In genomic region chr2L:4810044-4810609, dm6 we compare ENCODE assay signal across 1 fruit fly cellular context.
A peak's percentile ranks its signal among the peaks of the same experiment; 100 is the strongest.
TF ChIP-seq lines count a peak whose summit lies in the region.

No protein-coding gene starts in this region.

TF ChIP-seq in whole organism, embryonic, 481 proteins besides CTCF, POLR2A, EP300 and RAD21 (continued from another document and continues in another):
- peak; percentile 32 for TF ChIP-seq run (tag; optimal IDR thresholded peaks at IDR 0.05; lab: Kevin White, UChicago)
- TF ChIP-seq sqz (GFP tag; optimal IDR thresholded peaks at IDR 0.05; lab: Kevin White, UChicago), result peak; percentile 95
- TF ChIP-seq Hr39 (optimal IDR thresholded peaks at IDR 0.05; lab: Kevin White, UChicago), result no peak
- TF ChIP-seq Ets65A (GFP tag; lab: Kevin White, UChicago), result peak; percentile 36
- TF ChIP-seq CG7271 (tag; optimal IDR thresholded peaks at IDR 0.05; lab: Kevin White, UChicago), result no peak
- peak; percentile 65 for TF ChIP-seq Jarid2 (GFP tag; optimal IDR thresholded peaks at IDR 0.05; lab: Kevin White, UChicago)
- TF ChIP-seq CG2712 (tag; optimal IDR thresholded peaks at IDR 0.05; lab: Kevin White, UChicago), result peak; percentile 52
- TF ChIP-seq CG7987 (GFP tag; optimal IDR thresholded peaks at IDR 0.05; lab: Kevin White, UChicago), result peak; percentile 55
- no peak for TF ChIP-seq CG18476 (GFP tag; optimal IDR thresholded peaks at IDR 0.05; lab: Kevin White, UChicago)
- TF ChIP-seq CG15269 (tag; optimal IDR thresholded peaks at IDR 0.05; lab: Kevin White, UChicago), result peak; percentile 58
- no peak for TF ChIP-seq CG8281 (tag; optimal IDR thresholded peaks at IDR 0.05; lab: Kevin White, UChicago)
- TF ChIP-seq CG30431 (GFP tag; optimal IDR thresholded peaks at IDR 0.05; lab: Kevin White, UChicago), result no peak
- TF ChIP-seq nerfin-2 (GFP tag; IDR thresholded peaks at IDR 0.05; lab: Robert Waterston, UW; ENCODE audit: partially characterized antibody), result no peak
- TF ChIP-seq Dp (GFP tag; optimal IDR thresholded peaks at IDR 0.05; lab: Kevin White, UChicago), result peak; percentile 48
- TF ChIP-seq CG10959 (GFP tag; IDR thresholded peaks at IDR 0.05; lab: Robert Waterston, UW), result no peak
- peak; percentile 51 for TF ChIP-seq CG6254 (GFP tag; optimal IDR thresholded peaks at IDR 0.05; lab: Kevin White, UChicago)
- peak; percentile 25 for TF ChIP-seq tap (tag; optimal IDR thresholded peaks at IDR 0.05; lab: Kevin White, UChicago)
- no peak for TF ChIP-seq CG13775 (GFP tag; optimal IDR thresholded peaks at IDR 0.05; lab: Kevin White, UChicago)
- TF ChIP-seq CG14014 (GFP tag; IDR thresholded peaks at IDR 0.05; lab: Robert Waterston, UW), result peak; percentile 50; the same call in 1 of the 2 replicates
- 0 out of 2 replicates have a peak, but pooled peaks have one; percentile 26 for TF ChIP-seq CG7372 (GFP tag; IDR thresholded peaks at IDR 0.05; lab: Robert Waterston, UW)
- no peak for TF ChIP-seq hth (optimal IDR thresholded peaks at IDR 0.05; lab: Kevin White, UChicago)
- TF ChIP-seq CG2199 (GFP tag; IDR thresholded peaks at IDR 0.05; lab: Robert Waterston, UW), result peak; percentile 83; the same call in 2 of the 3 replicates
- peak; percentile 64 for TF ChIP-seq CG17829 (tag; optimal IDR thresholded peaks at IDR 0.05; lab: Kevin White, UChicago)
- TF ChIP-seq H2.0 (GFP tag; IDR thresholded peaks at IDR 0.05; lab: Robert Waterston, UW), result peak; percentile 23; the same call in 1 of the 2 replicates
- no peak for TF ChIP-seq Dip3 (GFP tag; optimal IDR thresholded peaks at IDR 0.05; lab: Kevin White, UChicago)
- no peak for TF ChIP-seq CG11695 (GFP tag; IDR thresholded peaks at IDR 0.05; lab: Robert Waterston, UW)
- no peak for TF ChIP-seq hb (GFP tag; IDR thresholded peaks at IDR 0.05; lab: Robert Waterston, UW; ENCODE audit: partially characterized antibody)
- peak; percentile 70 for TF ChIP-seq CHES-1-like (GFP tag; optimal IDR thresholded peaks at IDR 0.05; lab: Kevin White, UChicago)
- no peak; the same call in 1 of the 2 replicates for TF ChIP-seq onecut (GFP tag; IDR thresholded peaks at IDR 0.05; lab: Robert Waterston, UW)
- no peak for TF ChIP-seq CG6175 (GFP tag; IDR thresholded peaks at IDR 0.05; lab: Robert Waterston, UW)
- peak; percentile 74 for TF ChIP-seq CG42726 (GFP tag; IDR thresholded peaks at IDR 0.05; lab: Robert Waterston, UW; ENCODE audit: partially characterized antibody)
- no peak for TF ChIP-seq psq (GFP tag; optimal IDR thresholded peaks at IDR 0.05; lab: Kevin White, UChicago)
- no peak for TF ChIP-seq CG12104 (GFP tag; optimal IDR thresholded peaks at IDR 0.05; lab: Kevin White, UChicago)
- no peak for TF ChIP-seq CG11723 (GFP tag; optimal IDR thresholded peaks at IDR 0.05; lab: Kevin White, UChicago)
- no peak for TF ChIP-seq CG12071 (GFP tag; optimal IDR thresholded peaks at IDR 0.05; lab: Kevin White, UChicago)
- TF ChIP-seq Sox100B (GFP tag; optimal IDR thresholded peaks at IDR 0.05; lab: Kevin White, UChicago), result no peak
- TF ChIP-seq CG10267 (tag; optimal IDR thresholded peaks at IDR 0.05; lab: Kevin White, UChicago), result peak; percentile 24
- no peak for TF ChIP-seq CG17361 (GFP tag; IDR thresholded peaks at IDR 0.05; lab: Robert Waterston, UW)
- TF ChIP-seq Ssrp (tag; optimal IDR thresholded peaks at IDR 0.05; lab: Kevin White, UChicago), result peak; percentile 25
- no peak for TF ChIP-seq CG11560 (tag; IDR thresholded peaks at IDR 0.05; lab: Robert Waterston, UW)
- TF ChIP-seq ERR (GFP tag; optimal IDR thresholded peaks at IDR 0.05; lab: Kevin White, UChicago), result peak; percentile 16
- TF ChIP-seq gt (GFP tag; IDR thresholded peaks at IDR 0.05; lab: Robert Waterston, UW), result no peak
- peak; percentile 56 for TF ChIP-seq vfl (GFP tag; optimal IDR thresholded peaks at IDR 0.05; lab: Kevin White, UChicago)
- TF ChIP-seq esg (GFP tag; conservative IDR thresholded peaks at IDR 0.05; lab: Robert Waterston, UW), result no peak
- TF ChIP-seq CG13296 (GFP tag; optimal IDR thresholded peaks at IDR 0.05; lab: Kevin White, UChicago), result no peak
- TF ChIP-seq CG6689 (GFP tag; IDR thresholded peaks at IDR 0.05; lab: Robert Waterston, UW), result peak; percentile 14; the same call in 1 of the 2 replicates
- peak; percentile 1 for TF ChIP-seq jumu (GFP tag; optimal IDR thresholded peaks at IDR 0.05; lab: Kevin White, UChicago)
- peak; percentile 68 for TF ChIP-seq CoRest (tag; optimal IDR thresholded peaks at IDR 0.05; lab: Kevin White, UChicago)
- TF ChIP-seq CG15479 (GFP tag; optimal IDR thresholded peaks at IDR 0.05; lab: Kevin White, UChicago), result no peak
- TF ChIP-seq gcm2 (GFP tag; optimal IDR thresholded peaks at IDR 0.05; lab: Kevin White, UChicago), result no peak
- no peak for TF ChIP-seq toy (GFP tag; IDR thresholded peaks at IDR 0.05; lab: Robert Waterston, UW)
- peak; percentile 95 for TF ChIP-seq Kr (GFP tag; optimal IDR thresholded peaks at IDR 0.05; lab: Kevin White, UChicago)
- TF ChIP-seq CG12659 (GFP tag; optimal IDR thresholded peaks at IDR 0.05; lab: Kevin White, UChicago), result peak; percentile 71
- TF ChIP-seq salm (tag; optimal IDR thresholded peaks at IDR 0.05; lab: Kevin White, UChicago), result no peak
- no peak for TF ChIP-seq dati (GFP tag; IDR thresholded peaks at IDR 0.05; lab: Robert Waterston, UW)
- no peak for TF ChIP-seq ham (GFP tag; IDR thresholded peaks at IDR 0.05; lab: Robert Waterston, UW)
- peak; percentile 35 for TF ChIP-seq Fer3 (tag; optimal IDR thresholded peaks at IDR 0.05; lab: Kevin White, UChicago)
- TF ChIP-seq CG18011 (GFP tag; optimal IDR thresholded peaks at IDR 0.05; lab: Kevin White, UChicago), result no peak
- TF ChIP-seq slou (GFP tag; optimal IDR thresholded peaks at IDR 0.05; lab: Kevin White, UChicago), result no peak
- TF ChIP-seq Six4 (GFP tag; optimal IDR thresholded peaks at IDR 0.05; lab: Kevin White, UChicago), result no peak
- TF ChIP-seq Side (GFP tag; optimal IDR thresholded peaks at IDR 0.05; lab: Kevin White, UChicago), result peak; percentile 26
- TF ChIP-seq tio (GFP tag; optimal IDR thresholded peaks at IDR 0.05; lab: Kevin White, UChicago), result no peak
- no peak for TF ChIP-seq Abd-B (GFP tag; optimal IDR thresholded peaks at IDR 0.05; lab: Kevin White, UChicago)
- TF ChIP-seq CG9797 (GFP tag; optimal IDR thresholded peaks at IDR 0.05; lab: Kevin White, UChicago), result no peak
- peak; percentile 54 for TF ChIP-seq CG8290 (GFP tag; optimal IDR thresholded peaks at IDR 0.05; lab: Kevin White, UChicago)
- TF ChIP-seq CG8290 (tag; optimal IDR thresholded peaks at IDR 0.05; lab: Kevin White, UChicago), result peak; percentile 14 to 76
- peak; percentile 55 for TF ChIP-seq CG7556 (GFP tag; optimal IDR thresholded peaks at IDR 0.05; lab: Kevin White, UChicago)
- peak; percentile 13 for TF ChIP-seq CG1647 (GFP tag; optimal IDR thresholded peaks at IDR 0.05; lab: Kevin White, UChicago)
- no peak for TF ChIP-seq gsb (GFP tag; IDR thresholded peaks at IDR 0.05; lab: Robert Waterston, UW)
- no peak for TF ChIP-seq danr (GFP tag; IDR thresholded peaks at IDR 0.05; lab: Robert Waterston, UW)
- no peak for TF ChIP-seq CG2875 (GFP tag; optimal IDR thresholded peaks at IDR 0.05; lab: Kevin White, UChicago)
- TF ChIP-seq caup (GFP tag; optimal IDR thresholded peaks at IDR 0.05; lab: Kevin White, UChicago; ENCODE audit: severe bottlenecking), result peak; percentile 65
- no peak for TF ChIP-seq ken (GFP tag; IDR thresholded peaks at IDR 0.05; lab: Robert Waterston, UW)
- TF ChIP-seq br (optimal IDR thresholded peaks at IDR 0.05; lab: Kevin White, UChicago), result no peak
- no peak for TF ChIP-seq BtbVII (GFP tag; optimal IDR thresholded peaks at IDR 0.05; lab: Kevin White, UChicago)
- no peak; the same call in 2 of the 3 replicates for TF ChIP-seq otp (GFP tag; IDR thresholded peaks at IDR 0.05; lab: Robert Waterston, UW)
- TF ChIP-seq CG1832 (GFP tag; optimal IDR thresholded peaks at IDR 0.05; lab: Kevin White, UChicago), result peak; percentile 97
- TF ChIP-seq vnd (GFP tag; IDR thresholded peaks at IDR 0.05; lab: Robert Waterston, UW; ENCODE audit: partially characterized antibody), result no peak
- TF ChIP-seq CG30020 (tag; optimal IDR thresholded peaks at IDR 0.05; lab: Kevin White, UChicago), result no peak
- TF ChIP-seq Scr (GFP tag; IDR thresholded peaks at IDR 0.05; lab: Robert Waterston, UW; ENCODE audit: partially characterized antibody), result peak; percentile 51
- TF ChIP-seq Nf-YB (GFP tag; optimal IDR thresholded peaks at IDR 0.05; lab: Kevin White, UChicago), result peak; percentile 95
- TF ChIP-seq CG1529 (GFP tag; optimal IDR thresholded peaks at IDR 0.05; lab: Kevin White, UChicago), result no peak
- no peak for TF ChIP-seq Dip2 (GFP tag; IDR thresholded peaks at IDR 0.05; lab: Robert Waterston, UW)
- TF ChIP-seq C15 (GFP tag; IDR thresholded peaks at IDR 0.05; lab: Robert Waterston, UW), result no peak
- TF ChIP-seq HmgD (GFP tag; optimal IDR thresholded peaks at IDR 0.05; lab: Kevin White, UChicago), result peak; percentile 17
- TF ChIP-seq lilli (GFP tag; optimal IDR thresholded peaks at IDR 0.05; lab: Kevin White, UChicago), result peak; percentile 30
- peak; percentile 20 for TF ChIP-seq CG4707 (GFP tag; optimal IDR thresholded peaks at IDR 0.05; lab: Kevin White, UChicago)
- TF ChIP-seq chif (GFP tag; optimal IDR thresholded peaks at IDR 0.05; lab: Kevin White, UChicago), result no peak
- TF ChIP-seq Rx (GFP tag; IDR thresholded peaks at IDR 0.05; lab: Robert Waterston, UW), result no peak
- no peak for TF ChIP-seq CG9609 (GFP tag; optimal IDR thresholded peaks at IDR 0.05; lab: Kevin White, UChicago)
- no peak for TF ChIP-seq H15 (GFP tag; IDR thresholded peaks at IDR 0.05; lab: Robert Waterston, UW)
- peak; percentile 42 for TF ChIP-seq CG4424 (GFP tag; optimal IDR thresholded peaks at IDR 0.05; lab: Kevin White, UChicago)
- TF ChIP-seq Lpt (GFP tag; optimal IDR thresholded peaks at IDR 0.05; lab: Kevin White, UChicago), result no peak
- TF ChIP-seq Rfx (GFP tag; IDR thresholded peaks at IDR 0.05; lab: Robert Waterston, UW), result peak; percentile 73
- TF ChIP-seq rib (GFP tag; IDR thresholded peaks at IDR 0.05; lab: Robert Waterston, UW), result peak; percentile 66; the same call in 1 of the 2 replicates
- no peak for TF ChIP-seq CG5180 (GFP tag; optimal IDR thresholded peaks at IDR 0.05; lab: Kevin White, UChicago)
- no peak for TF ChIP-seq disco-r (GFP tag; optimal IDR thresholded peaks at IDR 0.05; lab: Kevin White, UChicago)
- no peak for TF ChIP-seq CG14050 (GFP tag; IDR thresholded peaks at IDR 0.05; lab: Robert Waterston, UW)
- peak; percentile 33 for TF ChIP-seq CG3847 (GFP tag; IDR thresholded peaks at IDR 0.05; lab: Robert Waterston, UW)
- TF ChIP-seq PHDP (tag; optimal IDR thresholded peaks at IDR 0.05; lab: Kevin White, UChicago), result peak; percentile 72
- no peak for TF ChIP-seq ap (GFP tag; IDR thresholded peaks at IDR 0.05; lab: Robert Waterston, UW)
- peak; percentile 24 for TF ChIP-seq gsb-n (tag; optimal IDR thresholded peaks at IDR 0.05; lab: Kevin White, UChicago)
- TF ChIP-seq Optix (GFP tag; IDR thresholded peaks at IDR 0.05; lab: Robert Waterston, UW), result no peak
- peak; percentile 85 for TF ChIP-seq chn (GFP tag; optimal IDR thresholded peaks at IDR 0.05; lab: Kevin White, UChicago)
- peak; percentile 98 for TF ChIP-seq CG34422 (GFP tag; IDR thresholded peaks at IDR 0.05; lab: Robert Waterston, UW)
- peak; percentile 71 for TF ChIP-seq CG32772 (GFP tag; IDR thresholded peaks at IDR 0.05; lab: Robert Waterston, UW)
- 0 out of 2 replicates have a peak, but pooled peaks have one; percentile 31 for TF ChIP-seq hbn (GFP tag; IDR thresholded peaks at IDR 0.05; lab: Robert Waterston, UW; ENCODE audit: partially characterized antibody)
- no peak for TF ChIP-seq tin (GFP tag; optimal IDR thresholded peaks at IDR 0.05; lab: Kevin White, UChicago)
- peak; percentile 67 for TF ChIP-seq CG7745 (tag; optimal IDR thresholded peaks at IDR 0.05; lab: Kevin White, UChicago)
- TF ChIP-seq B-H1 (GFP tag; IDR thresholded peaks at IDR 0.05; lab: Robert Waterston, UW), result no peak
- TF ChIP-seq Dad (GFP tag; optimal IDR thresholded peaks at IDR 0.05; lab: Kevin White, UChicago), result peak; percentile 37
- TF ChIP-seq bsh (GFP tag; optimal IDR thresholded peaks at IDR 0.05; lab: Kevin White, UChicago), result peak in 1 of 2 experiments; percentile 55
- no peak for TF ChIP-seq crc (GFP tag; optimal IDR thresholded peaks at IDR 0.05; lab: Kevin White, UChicago)
- no peak for TF ChIP-seq Neu2 (GFP tag; optimal IDR thresholded peaks at IDR 0.05; lab: Kevin White, UChicago; ENCODE audit: borderline replicate concordance)
- TF ChIP-seq Eip74EF (GFP tag; optimal IDR thresholded peaks at IDR 0.05; lab: Kevin White, UChicago), result no peak
- no peak for TF ChIP-seq cato (GFP tag; optimal IDR thresholded peaks at IDR 0.05; lab: Kevin White, UChicago; ENCODE audit: borderline replicate concordance)
- no peak for TF ChIP-seq Hr78 (GFP tag; optimal IDR thresholded peaks at IDR 0.05; lab: Kevin White, UChicago)
- peak; percentile 57 for TF ChIP-seq CG31441 (GFP tag; IDR thresholded peaks at IDR 0.05; lab: Robert Waterston, UW)
- TF ChIP-seq sug (tag; optimal IDR thresholded peaks at IDR 0.05; lab: Kevin White, UChicago), result peak; percentile 72
- peak; percentile 49; the same call in 1 of the 3 replicates for TF ChIP-seq dysf (GFP tag; IDR thresholded peaks at IDR 0.05; lab: Robert Waterston, UW)
- no peak for TF ChIP-seq CG1233 (GFP tag; optimal IDR thresholded peaks at IDR 0.05; lab: Kevin White, UChicago)
- TF ChIP-seq Doc2 (GFP tag; IDR thresholded peaks at IDR 0.05; lab: Robert Waterston, UW), result no peak
- no peak for TF ChIP-seq repo (GFP tag; optimal IDR thresholded peaks at IDR 0.05; lab: Kevin White, UChicago)
- 0 out of 2 replicates have a peak, but pooled peaks have one; percentile 53 for TF ChIP-seq sna (GFP tag; IDR thresholded peaks at IDR 0.05; lab: Robert Waterston, UW; ENCODE audit: partially characterized antibody)
- no peak for TF ChIP-seq dimm (GFP tag; IDR thresholded peaks at IDR 0.05; lab: Robert Waterston, UW)
- peak; percentile 61; the same call in 1 of the 3 replicates for TF ChIP-seq Dbx (GFP tag; IDR thresholded peaks at IDR 0.05; lab: Robert Waterston, UW)
- peak; percentile 21 for TF ChIP-seq Bteb2 (GFP tag; optimal IDR thresholded peaks at IDR 0.05; lab: Kevin White, UChicago)
- peak; percentile 36; the same call in 1 of the 2 replicates for TF ChIP-seq ara (GFP tag; IDR thresholded peaks at IDR 0.05; lab: Robert Waterston, UW)
- TF ChIP-seq slbo (GFP tag; IDR thresholded peaks at IDR 0.05; lab: Robert Waterston, UW), result peak; percentile 62
- no peak for TF ChIP-seq jigr1 (GFP tag; IDR thresholded peaks at IDR 0.05; lab: Robert Waterston, UW)
- TF ChIP-seq CrebB (tag; optimal IDR thresholded peaks at IDR 0.05; lab: Kevin White, UChicago), result peak; percentile 68
- TF ChIP-seq unpg (GFP tag; optimal IDR thresholded peaks at IDR 0.05; lab: Kevin White, UChicago), result peak; percentile 52
- TF ChIP-seq CG12299 (tag; optimal IDR thresholded peaks at IDR 0.05; lab: Kevin White, UChicago), result peak; percentile 59
